Fruit fly (Drosophila melanogaster): ENCODE results near the gene CG42460.
A peak's percentile ranks its signal among the peaks of the same experiment; 100 is the strongest.

Gene CG42460

dm6 chr2L:3376684-3377086 lies 11.6 kb downstream of the CG42460 start, which contains the start of the genes CG9662 and Ptpa:
Gene CG9662, minus strand, starts transcription at chr2L:3376737.
Gene Ptpa, plus strand, starts transcription at chr2L:3377002.
- no peak for TF ChIP-seq CG17801 (GFP tag; optimal IDR thresholded peaks at IDR 0.05; ENCODE audit: partially characterized antibody)

dm6 chr2L:3375611-3376010 lies 12.7 kb downstream of the CG42460 start, which contains the start of gene CG15412:
Gene CG15412, minus strand, starts transcription at chr2L:3375711.
- no peak for TF ChIP-seq CG17801 (GFP tag; optimal IDR thresholded peaks at IDR 0.05; ENCODE audit: partially characterized antibody)

dm6 chr2L:3373242-3373641 lies 15.1 kb downstream of the CG42460 start, which contains the start of gene GramD1B:
Gene GramD1B, minus strand, starts transcription at chr2L:3373372.
- peak; percentile 43 for TF ChIP-seq CG17801 (GFP tag; optimal IDR thresholded peaks at IDR 0.05; ENCODE audit: partially characterized antibody)

- peak; percentile 26 for TF ChIP-seq CG17801 (GFP tag; optimal IDR thresholded peaks at IDR 0.05; ENCODE audit: partially characterized antibody)
Observed at dm6 chr2L:3372483-3372929, 15.8 kb downstream of the CG42460 start.

dm6 chr2L:3371776-3372383 lies 16.4 kb downstream of the CG42460 start:
- TF ChIP-seq CG17801 (GFP tag; optimal IDR thresholded peaks at IDR 0.05; ENCODE audit: partially characterized antibody) = no peak

dm6 chr2L:3371340-3371739 lies 17.0 kb downstream of the CG42460 start:
- TF ChIP-seq CG17801 (GFP tag; optimal IDR thresholded peaks at IDR 0.05; ENCODE audit: partially characterized antibody) = no peak

dm6 chr2L:3370920-3371319 lies 17.4 kb downstream of the CG42460 start:
- no peak for TF ChIP-seq CG17801 (GFP tag; optimal IDR thresholded peaks at IDR 0.05; ENCODE audit: partially characterized antibody)

DNA sequence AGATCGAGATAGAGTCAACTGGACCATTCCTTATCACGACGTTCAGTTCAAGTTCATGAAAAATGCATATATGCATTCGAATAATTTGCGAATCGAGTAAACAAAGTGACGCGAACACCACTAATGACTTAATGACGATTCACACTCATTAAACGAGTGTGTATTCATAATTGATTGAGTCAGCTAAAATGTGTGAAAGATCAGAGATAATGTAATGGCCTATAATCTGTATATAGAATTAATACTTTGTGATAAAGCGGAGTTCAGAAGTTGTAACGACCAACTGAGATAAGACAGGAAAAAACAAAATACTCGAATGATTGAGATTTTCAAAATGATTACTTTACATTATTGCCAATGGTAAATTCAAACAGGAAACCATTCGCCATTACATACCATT lies 18.5 kb downstream of the CG42460 start:
- TF ChIP-seq CG17801 (GFP tag; optimal IDR thresholded peaks at IDR 0.05; ENCODE audit: partially characterized antibody) = no peak

DNA sequence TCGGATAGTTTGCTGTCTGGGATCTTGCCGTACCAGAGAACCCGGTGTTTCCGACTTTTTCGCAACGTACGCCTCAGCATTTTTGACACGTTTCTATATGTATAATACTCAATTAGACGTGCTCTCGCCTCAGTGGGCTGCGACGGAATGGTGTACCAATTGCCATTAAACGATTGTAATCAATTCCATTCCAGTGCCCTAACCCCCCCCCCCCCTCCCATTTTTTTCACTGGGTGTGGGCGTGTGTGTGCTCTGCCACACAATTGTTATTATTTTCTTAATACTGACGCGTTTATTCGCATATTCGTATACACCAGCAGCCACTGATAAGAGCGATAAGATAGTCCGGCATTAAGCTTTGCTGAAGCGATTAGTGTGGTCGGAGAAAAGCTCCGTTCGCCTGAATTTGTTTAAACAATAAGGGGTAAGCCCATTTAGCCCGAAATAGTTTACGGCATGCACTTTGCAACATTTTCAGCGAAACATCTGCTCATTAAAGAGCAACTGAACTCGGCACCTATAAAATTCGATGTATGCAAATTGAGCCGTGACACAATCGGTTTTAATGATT lies 19.1 kb downstream of the CG42460 start:
- TF ChIP-seq CG17801 (GFP tag; optimal IDR thresholded peaks at IDR 0.05; ENCODE audit: partially characterized antibody) = no peak

- no peak for TF ChIP-seq CG17801 (GFP tag; optimal IDR thresholded peaks at IDR 0.05; ENCODE audit: partially characterized antibody)
Observed at dm6 chr2L:3368425-3368824, 19.9 kb downstream of the CG42460 start.

- TF ChIP-seq CG17801 (GFP tag; optimal IDR thresholded peaks at IDR 0.05; ENCODE audit: partially characterized antibody) = no peak
Observed at dm6 chr2L:3366043-3366679, 22.1 kb downstream of the CG42460 start.

DNA sequence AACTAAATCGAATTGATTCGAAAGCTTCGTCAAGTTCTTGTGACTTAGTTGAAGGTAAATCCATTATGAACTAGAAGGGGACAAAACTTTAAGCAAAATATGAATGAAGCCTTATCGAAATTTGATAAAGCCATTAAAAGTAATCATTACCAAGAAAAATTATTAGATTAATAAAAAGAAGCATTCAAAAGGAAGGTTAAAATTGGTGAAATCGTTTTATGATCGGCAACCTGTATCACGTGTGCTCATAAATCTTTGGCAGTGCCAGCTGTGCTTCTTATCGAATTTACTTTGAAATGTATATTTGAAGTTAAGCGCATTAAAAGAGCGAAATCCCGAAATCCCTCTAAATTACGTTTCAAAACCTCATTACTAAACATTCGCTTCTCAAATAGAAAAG lies 26.5 kb downstream of the CG42460 start:
- TF ChIP-seq CG17801 (GFP tag; optimal IDR thresholded peaks at IDR 0.05; ENCODE audit: partially characterized antibody) = no peak

dm6 chr2L:3356790-3357696 lies 31.3 kb downstream of the CG42460 start, which contains the start of gene CG8838:
Gene CG8838, plus strand, starts transcription at chr2L:3357646.
- no peak for TF ChIP-seq CG17801 (GFP tag; optimal IDR thresholded peaks at IDR 0.05; ENCODE audit: partially characterized antibody)

DNA sequence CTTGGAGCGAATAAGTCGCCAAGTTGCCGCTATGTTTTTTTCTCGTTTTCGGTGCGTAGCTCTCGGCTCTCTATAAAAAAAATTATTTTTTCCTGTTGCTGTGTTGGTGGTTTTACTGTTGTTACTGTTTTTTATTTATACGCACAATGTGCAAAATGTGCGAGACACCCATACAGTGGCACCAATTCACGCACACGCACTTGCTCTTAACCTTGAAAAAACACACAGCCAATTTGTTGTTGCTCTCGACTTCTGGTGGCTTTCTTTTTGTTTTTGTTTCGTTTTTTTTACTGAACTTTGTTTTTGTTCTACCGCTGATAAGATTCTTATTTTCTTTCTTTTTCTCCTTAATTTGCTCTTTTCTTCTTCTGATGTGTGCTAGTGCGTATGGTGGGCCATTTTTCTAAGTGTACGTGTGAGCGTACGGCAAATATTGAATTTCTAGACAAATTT lies 32.1 kb downstream of the CG42460 start:
- TF ChIP-seq CG17801 (GFP tag; optimal IDR thresholded peaks at IDR 0.05; ENCODE audit: partially characterized antibody) = no peak

DNA sequence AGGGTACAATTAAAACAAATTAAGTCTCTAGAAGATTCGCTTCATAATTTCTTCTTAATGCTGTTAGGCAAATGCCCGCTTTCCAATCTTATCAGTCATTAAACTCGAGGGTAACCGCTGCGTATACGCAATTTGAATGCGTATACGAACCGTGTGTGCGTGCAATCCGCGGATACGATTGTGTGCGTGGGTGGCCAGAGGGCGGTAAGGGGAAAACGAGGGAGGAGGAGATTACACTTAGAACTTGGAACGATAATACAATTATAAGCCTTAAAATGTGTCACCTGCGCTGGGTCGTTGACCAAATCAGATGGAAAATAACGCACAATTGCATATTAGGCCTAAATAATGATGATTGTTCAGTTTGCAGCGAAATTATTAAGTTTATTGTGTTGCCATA lies 32.5 kb downstream of the CG42460 start:
- no peak for TF ChIP-seq CG17801 (GFP tag; optimal IDR thresholded peaks at IDR 0.05; ENCODE audit: partially characterized antibody)

Measured in ovary, adult (tissue).